Worm (Caenorhabditis elegans) whole organism, early embryonic: ENCODE data around the gene cut-4.

ENCODE experiments used
- B0310.2 ChIP-seq: sonication (generic microtip); optimal IDR thresholded peaks from 2 replicates; lab custom pipeline; 2016; ENCODE audit warnings: mild to moderate bottlenecking, missing genetic modification characterization, missing compliant biosample characterization
- F13C5.2 ChIP-seq: sonication (generic microtip); optimal IDR thresholded peaks from 2 replicates; lab custom pipeline; 2017; ENCODE audit warnings: mild to moderate bottlenecking, missing genetic modification characterization, inconsistent platforms, missing compliant biosample characterization
- ama-1 ChIP-seq: fragments of 150-350 bp; optimal IDR thresholded peaks from 2 replicates; lab custom pipeline; 2014
- ceh-13 ChIP-seq: fragments of 200-800 bp; sonication (Bioruptor generic); optimal IDR thresholded peaks from 2 replicates; lab custom pipeline; 2018; ENCODE audit warnings: mild to moderate bottlenecking, missing genetic modification characterization, missing compliant biosample characterization
- flt-1 ChIP-seq: fragments of 200-800 bp; sonication (Bioruptor generic); IDR thresholded peaks from 2 replicates; pipeline ENCODE4 v1.3.6; 2022; ENCODE audit warnings: missing genetic modification characterization, missing compliant biosample characterization
- hmg-4 ChIP-seq: fragments of 200-800 bp; sonication (Bioruptor generic); optimal IDR thresholded peaks from 2 replicates; lab custom pipeline; 2018; ENCODE audit warnings: mild to moderate bottlenecking, missing genetic modification characterization, missing compliant biosample characterization
- hnd-1 ChIP-seq: sonication (generic microtip); optimal IDR thresholded peaks from 2 replicates; lab custom pipeline; 2016; ENCODE audit warnings: missing genetic modification characterization, missing compliant biosample characterization
- tbx-37 ChIP-seq: fragments of 200-800 bp; sonication (Bioruptor generic); conservative IDR thresholded peaks from 2 replicates; pipeline ENCODE4 v1.3.6; 2022; ENCODE audit warnings: missing genetic modification reagents, missing genetic modification characterization, missing compliant biosample characterization
- tra-4 ChIP-seq: sonication (generic microtip); optimal IDR thresholded peaks from 2 replicates; lab custom pipeline; 2017; ENCODE audit warnings: missing genetic modification characterization, missing compliant biosample characterization

- no peak for TF ChIP-seq ama-1 (lab: Kevin White, UChicago)
- no peak for TF ChIP-seq tbx-37
- no peak for TF ChIP-seq F13C5.2
- no peak for TF ChIP-seq ceh-13 (GFP tag; lab: Kevin White, UChicago)
- no peak for TF ChIP-seq flt-1 (GFP tag; lab: Robert Waterston, UW)
- no peak for TF ChIP-seq B0310.2 (tag; lab: Kevin White, UChicago)
- TF ChIP-seq tra-4 (tag; lab: Kevin White, UChicago): no peak
- no peak for TF ChIP-seq hnd-1 (tag; lab: Kevin White, UChicago)
- no peak for TF ChIP-seq hmg-4 (GFP tag; lab: Kevin White, UChicago)
These were observed 45.1 kb upstream of the cut-4 start, which contains the start of the genes T09F3.2 and T09F3.7 for ce11 chrII:10390854-10391253.
